Worm (Caenorhabditis elegans): ENCODE results near the gene C42D4.3.
A peak's percentile ranks its signal among the peaks of the same experiment; 100 is the strongest.

The C42D4.3 gene

DNA sequence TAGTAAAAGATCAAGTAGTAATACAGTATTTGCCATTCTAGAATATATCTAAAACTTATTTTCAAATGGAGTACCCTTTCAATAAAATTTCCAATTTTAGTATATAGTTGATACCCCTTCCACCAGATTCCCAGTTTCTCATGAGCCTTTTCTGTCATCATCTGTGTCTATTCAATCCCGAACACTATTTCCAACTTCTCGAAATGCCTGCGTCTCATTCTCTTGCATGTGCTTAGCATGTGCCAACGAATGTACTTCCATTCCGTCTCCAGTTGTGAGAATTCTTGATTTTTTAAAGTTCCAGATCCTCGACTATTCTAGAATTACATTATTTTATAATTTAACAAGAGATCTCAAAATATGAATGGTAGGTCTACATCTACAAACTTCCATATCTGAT is 12.5 kb upstream of the C42D4.3 start, which contains the start of gene C42D4.18:
C42D4.18 (plus strand) TSS at position 231 of the 400 bp plus-strand sequence.
- no peak for TF ChIP-seq fkh-10 (GFP tag; optimal IDR thresholded peaks at IDR 0.05)
- TF ChIP-seq hlh-30 (tag; optimal IDR thresholded peaks at IDR 0.05; ENCODE audit: insufficient read depth) = peak; percentile 4
- TF ChIP-seq rnt-1 (tag; optimal IDR thresholded peaks at IDR 0.05) = no peak
- TF ChIP-seq fax-1 (tag; optimal IDR thresholded peaks at IDR 0.05) = no peak

- no peak for TF ChIP-seq hlh-8 (tag; optimal IDR thresholded peaks at IDR 0.05)
- TF ChIP-seq ceh-19 (GFP tag; optimal IDR thresholded peaks at IDR 0.05) = no peak
- no peak for TF ChIP-seq ceh-6 (GFP tag; optimal IDR thresholded peaks at IDR 0.05)
- TF ChIP-seq hlh-15 (tag; optimal IDR thresholded peaks at IDR 0.05) = no peak
- TF ChIP-seq che-1 (tag; optimal IDR thresholded peaks at IDR 0.05) = no peak
- peak; percentile 45 for TF ChIP-seq hlh-30 (tag; optimal IDR thresholded peaks at IDR 0.05; ENCODE audit: insufficient read depth)
- no peak for TF ChIP-seq ref-2 (tag; optimal IDR thresholded peaks at IDR 0.05)
- no peak for TF ChIP-seq mec-3 (tag; optimal IDR thresholded peaks at IDR 0.05; ENCODE audit: borderline replicate concordance)
Observed at ce11 chrIV:7167983-7168760, 10.9 kb upstream of the C42D4.3 start, which contains the start of gene skr-16. Gene skr-16 (plus strand): TSS chrIV:7168710.

DNA sequence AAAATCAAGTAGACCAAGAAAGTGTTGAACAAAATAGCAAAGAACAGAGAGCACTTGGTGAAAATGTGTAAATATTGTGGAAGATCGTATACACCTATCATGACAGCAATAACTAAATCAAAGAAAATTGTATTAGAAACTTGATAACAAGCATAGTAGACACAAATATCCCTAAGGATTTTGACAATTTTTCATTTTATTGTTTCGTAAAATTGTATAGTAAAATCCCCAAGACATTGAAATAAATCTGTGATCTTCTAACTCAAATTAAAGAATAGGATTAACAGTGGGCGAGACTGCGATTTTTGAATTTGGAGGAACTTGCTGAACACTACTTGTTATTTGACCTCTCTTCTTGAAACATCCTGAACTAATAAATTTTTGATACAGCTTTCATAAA is 7.8 kb upstream of the C42D4.3 start, which contains the start of gene str-220:
str-220 (minus strand) TSS at position 101 of the 400 bp plus-strand sequence.
- TF ChIP-seq ref-2 (tag; optimal IDR thresholded peaks at IDR 0.05) = no peak
- no peak for TF ChIP-seq che-1 (tag; optimal IDR thresholded peaks at IDR 0.05)

DNA sequence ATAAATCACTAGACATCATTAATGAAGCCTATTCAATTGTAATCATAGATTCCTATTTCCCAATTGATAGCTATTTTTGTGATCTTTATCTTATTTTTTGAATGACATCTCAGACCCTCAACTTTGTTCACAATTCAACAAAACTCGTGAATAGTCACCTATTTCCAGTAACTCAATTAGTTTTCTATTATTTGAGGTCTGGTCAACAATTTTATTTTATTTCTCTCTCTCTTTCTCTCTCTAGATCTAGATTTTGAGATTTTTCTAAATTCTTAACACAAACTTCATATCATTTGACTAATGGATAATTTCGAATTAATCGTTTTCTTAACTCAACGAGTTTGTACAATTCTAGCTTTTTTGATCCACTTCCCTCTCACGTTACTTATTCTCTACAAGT is 5.5 kb upstream of the C42D4.3 start, which contains the start of gene str-1:
str-1 (plus strand) TSS at position 301 of the 400 bp plus-strand sequence.
- TF ChIP-seq hlh-15 (tag; optimal IDR thresholded peaks at IDR 0.05) = no peak
- no peak for TF ChIP-seq elt-2 (tag; optimal IDR thresholded peaks at IDR 0.05)
- no peak for TF ChIP-seq ceh-22 (tag; optimal IDR thresholded peaks at IDR 0.05)
- no peak for TF ChIP-seq fkh-6 (tag; optimal IDR thresholded peaks at IDR 0.05)
- no peak for TF ChIP-seq K09A11.1 (tag; optimal IDR thresholded peaks at IDR 0.05; ENCODE audit: insufficient read depth)
- no peak for TF ChIP-seq pag-3 (tag; optimal IDR thresholded peaks at IDR 0.05; ENCODE audit: borderline replicate concordance)
- no peak for TF ChIP-seq pax-1 (tag; optimal IDR thresholded peaks at IDR 0.05)
- TF ChIP-seq hlh-6 (tag; optimal IDR thresholded peaks at IDR 0.05) = no peak
- TF ChIP-seq sox-2 (GFP tag; IDR thresholded peaks at IDR 0.05) = no peak
- TF ChIP-seq ets-4 (tag; optimal IDR thresholded peaks at IDR 0.05) = no peak
- no peak for TF ChIP-seq ttx-3 (tag; optimal IDR thresholded peaks at IDR 0.05)
- TF ChIP-seq C38D4.7 (GFP tag; optimal IDR thresholded peaks at IDR 0.05) = no peak
- TF ChIP-seq pat-9 (tag; optimal IDR thresholded peaks at IDR 0.05) = no peak

DNA sequence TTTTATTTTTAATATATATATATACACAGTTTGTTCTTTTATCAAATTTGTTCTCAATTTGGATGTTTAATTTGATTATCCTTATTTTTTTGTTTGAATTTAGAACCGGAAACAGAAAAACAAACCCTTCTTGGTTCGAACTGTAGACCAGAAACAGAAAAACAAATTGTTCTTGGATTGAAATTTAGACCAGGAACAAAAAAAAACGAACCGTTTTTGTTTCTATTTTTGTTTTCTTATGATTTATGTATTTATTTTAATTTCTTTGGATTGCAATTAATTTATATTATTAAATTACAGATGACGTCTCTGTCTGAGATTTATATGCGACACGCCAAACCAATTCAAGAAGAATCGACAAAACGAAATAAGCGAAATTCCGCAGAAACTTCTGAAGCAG is 3.7 kb upstream of the C42D4.3 start, which contains the start of gene C42D4.19:
C42D4.19 (plus strand) TSS at position 301 of the 400 bp plus-strand sequence.
- TF ChIP-seq ceh-9 (tag; optimal IDR thresholded peaks at IDR 0.05) (no peak), ceh-2 (tag; optimal IDR thresholded peaks at IDR 0.05) (no peak), ztf-16 (tag; optimal IDR thresholded peaks at IDR 0.05) (no peak)

ce11 chrIV:7176887-7177286 is 2.2 kb upstream of the C42D4.3 start, which contains the start of gene str-44:
Gene str-44 (plus strand): TSS chrIV:7177187.
- no peak for TF ChIP-seq rnt-1 (tag; optimal IDR thresholded peaks at IDR 0.05)
- no peak for TF ChIP-seq ceh-9 (tag; optimal IDR thresholded peaks at IDR 0.05)
- TF ChIP-seq ref-2 (tag; optimal IDR thresholded peaks at IDR 0.05) = no peak
- no peak for TF ChIP-seq madf-2 (tag; optimal IDR thresholded peaks at IDR 0.05)
- TF ChIP-seq nfya-1 (tag; optimal IDR thresholded peaks at IDR 0.05) = no peak
- no peak for TF ChIP-seq ceh-24 (tag; optimal IDR thresholded peaks at IDR 0.05)
- no peak for TF ChIP-seq C08G9.2 (tag; optimal IDR thresholded peaks at IDR 0.05)
- TF ChIP-seq hlh-8 (tag; optimal IDR thresholded peaks at IDR 0.05) = no peak
- no peak for TF ChIP-seq hlh-13 (GFP tag; optimal IDR thresholded peaks at IDR 0.05)
- TF ChIP-seq K02D7.2 (tag; optimal IDR thresholded peaks at IDR 0.05) = no peak
- no peak for TF ChIP-seq tbx-2 (tag; optimal IDR thresholded peaks at IDR 0.05)
- no peak for TF ChIP-seq mec-3 (tag; optimal IDR thresholded peaks at IDR 0.05; ENCODE audit: borderline replicate concordance)
- no peak for TF ChIP-seq ceh-22 (tag; optimal IDR thresholded peaks at IDR 0.05)
- TF ChIP-seq ahr-1 (tag; optimal IDR thresholded peaks at IDR 0.05) = no peak
